Worm (Caenorhabditis elegans) whole organism, early embryonic: ENCODE data around the gene ubc-9.

Source experiments
- B0310.2 ChIP-seq: sonication (generic microtip); optimal IDR thresholded peaks from 2 replicates; lab custom pipeline; 2016; ENCODE audit warnings: mild to moderate bottlenecking, missing genetic modification characterization, missing compliant biosample characterization
- ama-1 ChIP-seq: fragments of 150-350 bp; optimal IDR thresholded peaks from 2 replicates; lab custom pipeline; 2014
- ceh-13 ChIP-seq: fragments of 200-800 bp; sonication (Bioruptor generic); optimal IDR thresholded peaks from 2 replicates; lab custom pipeline; 2018; ENCODE audit warnings: mild to moderate bottlenecking, missing genetic modification characterization, missing compliant biosample characterization
- ets-7 ChIP-seq: sonication (generic microtip); optimal IDR thresholded peaks from 2 replicates; lab custom pipeline; 2016; ENCODE audit warnings: missing genotype, missing genetic modification characterization, missing compliant biosample characterization
- flt-1 ChIP-seq: fragments of 200-800 bp; sonication (Bioruptor generic); IDR thresholded peaks from 2 replicates; pipeline ENCODE4 v1.3.6; 2022; ENCODE audit warnings: missing genetic modification characterization, missing compliant biosample characterization
- hmg-4 ChIP-seq: fragments of 200-800 bp; sonication (Bioruptor generic); optimal IDR thresholded peaks from 2 replicates; lab custom pipeline; 2018; ENCODE audit warnings: mild to moderate bottlenecking, missing genetic modification characterization, missing compliant biosample characterization
- hnd-1 ChIP-seq: sonication (generic microtip); optimal IDR thresholded peaks from 2 replicates; lab custom pipeline; 2016; ENCODE audit warnings: missing genetic modification characterization, missing compliant biosample characterization
- sea-1 ChIP-seq: fragments of 200-800 bp; sonication (Bioruptor generic); conservative IDR thresholded peaks from 2 replicates; pipeline ENCODE4 v1.3.6; 2022; ENCODE audit warnings: missing genetic modification characterization, missing compliant biosample characterization
- tbx-11 ChIP-seq: fragments of 200-800 bp; sonication (Bioruptor generic); IDR thresholded peaks from 2 replicates; pipeline ENCODE4 v1.3.6; 2022; ENCODE audit warnings: missing genetic modification characterization, missing compliant biosample characterization

ce11 chrIV:4674322-4674721 is 23.5 kb downstream of the ubc-9 start:
- TF ChIP-seq ama-1 (lab: Kevin White, UChicago) (no peak), sea-1 (GFP tag; lab: Robert Waterston, UW) (no peak), flt-1 (GFP tag; lab: Robert Waterston, UW) (no peak), ceh-13 (GFP tag; lab: Kevin White, UChicago) (no peak), ets-7 (tag; lab: Kevin White, UChicago) (no peak), B0310.2 (tag; lab: Kevin White, UChicago) (no peak), hmg-4 (GFP tag; lab: Kevin White, UChicago) (no peak), tbx-11 (GFP tag; lab: Robert Waterston, UW) (no peak), hnd-1 (tag; lab: Kevin White, UChicago) (no peak)
